Fruit fly (Drosophila melanogaster) whole organism, embryonic: ENCODE measurements around the gene CG5810.

ENCODE experiments used
- CG15479 ChIP-seq: fragments of 200-800 bp; sonication (Bioruptor generic); optimal IDR thresholded peaks from 3 replicates; lab custom pipeline; 2019; ENCODE audit warnings: missing biosample characterization, mild to moderate bottlenecking, missing genetic modification characterization, moderate library complexity
- CG1603 ChIP-seq: fragments of 200-800 bp; sonication (Bioruptor generic); optimal IDR thresholded peaks from 2 replicates; lab custom pipeline; 2019; ENCODE audit warnings: missing biosample characterization, mild to moderate bottlenecking, missing genetic modification characterization, moderate library complexity
- CG16779 ChIP-seq: fragments of 200-800 bp; sonication (Bioruptor generic); IDR thresholded peaks from 2 replicates; pipeline ENCODE4 v1.3.6; 2022; ENCODE audit warnings: missing biosample characterization, missing genetic modification characterization
- CG2116 ChIP-seq: fragments of 200-800 bp; sonication (Bioruptor generic); optimal IDR thresholded peaks from 3 replicates; lab custom pipeline; 2018; ENCODE audit warnings: missing biosample characterization, mild to moderate bottlenecking, missing genetic modification characterization
- CG31441 ChIP-seq: fragments of 200-800 bp; sonication (Bioruptor generic); IDR thresholded peaks from 2 replicates; pipeline ENCODE4 v1.3.6; 2022; ENCODE audit warnings: missing biosample characterization, missing genetic modification characterization
- CG7357 ChIP-seq: fragments of 200-800 bp; sonication (Bioruptor generic); IDR thresholded peaks from 3 replicates; pipeline ENCODE4 v1.3.6; 2022; ENCODE audit warnings: missing biosample characterization, missing genetic modification characterization
- CG9609 ChIP-seq: fragments of 200-800 bp; sonication (Bioruptor generic); optimal IDR thresholded peaks from 3 replicates; lab custom pipeline; 2016; ENCODE audit warnings: missing biosample characterization, missing genetic modification characterization
- CoRest ChIP-seq: fragments of 200-800 bp; sonication (Bioruptor generic); optimal IDR thresholded peaks from 3 replicates; lab custom pipeline; 2018; ENCODE audit warnings: missing biosample characterization, mild to moderate bottlenecking, missing genetic modification characterization, moderate library complexity
- Dref ChIP-seq: fragments of 200-800 bp; sonication (Bioruptor generic); IDR thresholded peaks from 2 replicates; pipeline ENCODE4 v1.3.6; 2022; ENCODE audit warnings: missing biosample characterization, missing genetic modification characterization
- Hr78 ChIP-seq, 2 experiments: fragments of 200-800 bp in 1 of 2; fragments of >200 bp in 1 of 2; sonication (Bioruptor generic) in 1 of 2; optimal IDR thresholded peaks; 2 replicates each; lab custom pipeline; 2017 to 2019; ENCODE audit warnings: missing biosample characterization in 2 of 2, missing genetic modification characterization in 2 of 2, mild to moderate bottlenecking in 1 of 2, moderate library complexity in 1 of 2
- NfI ChIP-seq: fragments of 200-800 bp; sonication (Bioruptor generic); optimal IDR thresholded peaks from 3 replicates; lab custom pipeline; 2018; ENCODE audit warnings: missing biosample characterization, mild to moderate bottlenecking, missing genetic modification characterization, moderate library complexity
- Rx ChIP-seq: fragments of 200-800 bp; sonication (Bioruptor generic); IDR thresholded peaks from 2 replicates; pipeline ENCODE4 v1.3.6; 2022; ENCODE audit warnings: missing biosample characterization, missing genetic modification characterization
- Sry-δ ChIP-seq: fragments of 200-800 bp; sonication (Bioruptor generic); optimal IDR thresholded peaks from 2 replicates; lab custom pipeline; 2016; ENCODE audit warnings: missing biosample characterization, missing genetic modification characterization
- org-1 ChIP-seq: fragments of 200-800 bp; sonication (Bioruptor generic); optimal IDR thresholded peaks from 2 replicates; lab custom pipeline; 2017; ENCODE audit warnings: missing biosample characterization, missing genetic modification characterization

- TF ChIP-seq CG2116 (GFP tag; lab: Kevin White, UChicago) (peak; percentile 8), CG16779 (no peak), CG9609 (GFP tag; lab: Kevin White, UChicago) (peak; percentile 6), CG1603 (tag; lab: Kevin White, UChicago) (peak; percentile 49), NfI (GFP tag; lab: Kevin White, UChicago) (peak; percentile 47), org-1 (GFP tag; lab: Kevin White, UChicago) (no peak), Sry-δ (no peak), Dref (no peak), CG7357 (GFP tag; lab: Robert Waterston, UW) (0 out of 3 replicates have a peak, but pooled peaks have one; percentile 23), CoRest (peak; percentile 69), Hr78 (GFP tag; optimal IDR thresholded peaks at IDR 0.05; lab: Kevin White, UChicago) (no peak), Rx (GFP tag; lab: Robert Waterston, UW) (no peak), CG15479 (no peak), CG31441 (GFP tag; lab: Robert Waterston, UW) (peak; percentile 56)
These were observed 12.3 kb upstream of the CG5810 start for dm6 chr3R:21151090-21151870.
